Fruit fly (Drosophila melanogaster) whole organism, embryonic: ENCODE results near the gene Tango5.
A peak's percentile ranks its signal among the peaks of the same experiment; 100 is the strongest.

Experiments
- CG10321 ChIP-seq: fragments of 200-800 bp; sonication (Bioruptor generic); IDR thresholded peaks from 2 replicates; pipeline ENCODE4 v1.3.6; 2022; ENCODE audit warnings: missing biosample characterization, missing genetic modification characterization
- CG11695 ChIP-seq: fragments of 200-800 bp; sonication (Bioruptor generic); IDR thresholded peaks from 3 replicates; pipeline ENCODE4 v1.3.6; 2022; ENCODE audit warnings: missing biosample characterization, missing genetic modification characterization
- CG12071 ChIP-seq: fragments of 200-800 bp; sonication (Bioruptor generic); optimal IDR thresholded peaks from 3 replicates; lab custom pipeline; 2018; ENCODE audit warnings: missing biosample characterization, mild to moderate bottlenecking, missing genetic modification characterization
- CG12236 ChIP-seq: fragments of 200-800 bp; sonication (Bioruptor generic); optimal IDR thresholded peaks from 2 replicates; lab custom pipeline; 2016; ENCODE audit warnings: missing biosample characterization, missing genetic modification characterization
- CG13624 ChIP-seq: fragments of 200-800 bp; sonication (Bioruptor generic); optimal IDR thresholded peaks from 2 replicates; lab custom pipeline; 2016; ENCODE audit warnings: missing biosample characterization, missing genetic modification characterization
- CG14050 ChIP-seq: fragments of 200-800 bp; sonication (Bioruptor generic); IDR thresholded peaks from 3 replicates; pipeline ENCODE4 v1.3.6; 2022; ENCODE audit warnings: missing biosample characterization, missing genetic modification characterization
- CG14441 ChIP-seq: fragments of 200-800 bp; sonication (Bioruptor generic); IDR thresholded peaks from 2 replicates; pipeline ENCODE4 v1.3.6; 2022; ENCODE audit warnings: missing biosample characterization, missing genetic modification characterization
- CG14965 ChIP-seq: fragments of 200-800 bp; sonication (Bioruptor generic); optimal IDR thresholded peaks from 2 replicates; lab custom pipeline; 2016; ENCODE audit warnings: missing biosample characterization, missing genetic modification characterization, borderline replicate concordance
- CG15011 ChIP-seq: fragments of 200-800 bp; sonication (Bioruptor generic); optimal IDR thresholded peaks from 3 replicates; lab custom pipeline; 2018; ENCODE audit warnings: missing biosample characterization, mild to moderate bottlenecking, missing genetic modification characterization
- CG17361 ChIP-seq: fragments of 200-800 bp; sonication (Bioruptor generic); IDR thresholded peaks from 3 replicates; pipeline ENCODE4 v1.3.6; 2022; ENCODE audit warnings: missing biosample characterization, missing genetic modification characterization
- CG17612 ChIP-seq: fragments of 200-800 bp; sonication (Bioruptor generic); IDR thresholded peaks from 2 replicates; pipeline ENCODE4 v1.3.6; 2022; ENCODE audit warnings: missing biosample characterization, missing genetic modification characterization
- CG18262 ChIP-seq: fragments of 200-800 bp; optimal IDR thresholded peaks from 3 replicates; lab custom pipeline; 2019; ENCODE audit warnings: missing biosample characterization, mild to moderate bottlenecking, missing genetic modification characterization, moderate library complexity
- CG1832 ChIP-seq: fragments of 200-800 bp; sonication (Bioruptor generic); optimal IDR thresholded peaks from 2 replicates; lab custom pipeline; 2017; ENCODE audit warnings: missing biosample characterization, mild to moderate bottlenecking, missing genetic modification characterization, inconsistent platforms
- CG2129 ChIP-seq: fragments of 200-800 bp; sonication (Bioruptor generic); IDR thresholded peaks from 2 replicates; pipeline ENCODE4 v1.3.6; 2022; ENCODE audit warnings: missing biosample characterization, missing genetic modification characterization; ENCODE audit not compliant: partially characterized antibody
- CG2678 ChIP-seq: fragments of 200-800 bp; sonication (Bioruptor generic); optimal IDR thresholded peaks from 3 replicates; lab custom pipeline; 2019; ENCODE audit warnings: missing biosample characterization, mild to moderate bottlenecking, missing genetic modification characterization, moderate library complexity
- CG5953 ChIP-seq: fragments of 200-800 bp; sonication (Bioruptor generic); IDR thresholded peaks from 2 replicates; pipeline ENCODE4 v1.3.6; 2022; ENCODE audit warnings: missing biosample characterization, missing genetic modification characterization
- CG6854 ChIP-seq: fragments of 200-800 bp; sonication (Bioruptor generic); optimal IDR thresholded peaks from 3 replicates; lab custom pipeline; 2017; ENCODE audit warnings: missing biosample characterization, mild to moderate bottlenecking, missing genetic modification characterization
- CG7839 ChIP-seq: fragments of 200-800 bp; sonication (Bioruptor generic); optimal IDR thresholded peaks from 3 replicates; lab custom pipeline; 2018; ENCODE audit warnings: missing biosample characterization, mild to moderate bottlenecking, missing genetic modification characterization, moderate library complexity
- CG8290 ChIP-seq, 3 experiments: fragments of 200-800 bp; sonication (Bioruptor generic); optimal IDR thresholded peaks; 2 replicates each; lab custom pipeline; 2016 to 2019; ENCODE audit warnings: missing biosample characterization in 3 of 3, missing genetic modification characterization in 3 of 3, mild to moderate bottlenecking in 2 of 3, moderate library complexity in 1 of 3
- CG8924 ChIP-seq: fragments of 200-800 bp; optimal IDR thresholded peaks from 3 replicates; lab custom pipeline; 2019; ENCODE audit warnings: missing biosample characterization, mild to moderate bottlenecking, missing genetic modification characterization, moderate library complexity
- Deaf1 ChIP-seq: fragments of 200-800 bp; optimal IDR thresholded peaks from 3 replicates; lab custom pipeline; 2019; ENCODE audit warnings: missing biosample characterization, mild to moderate bottlenecking, missing genetic modification characterization, moderate library complexity
- Dfd ChIP-seq, 2 experiments: fragments of >200 bp; optimal IDR thresholded peaks; 2 replicates each; lab custom pipeline; 2017; ENCODE audit warnings: missing biosample characterization in 2 of 2, missing genetic modification characterization in 2 of 2
- Dll ChIP-seq: fragments of 200-800 bp; sonication (Bioruptor generic); IDR thresholded peaks from 4 replicates; pipeline ENCODE4 v1.3.6; 2022; ENCODE audit warnings: missing biosample characterization, missing genetic modification characterization; ENCODE audit not compliant: partially characterized antibody
- Ets97D ChIP-seq: fragments of 200-800 bp; sonication (Bioruptor generic); optimal IDR thresholded peaks from 3 replicates; lab custom pipeline; 2016; ENCODE audit warnings: missing biosample characterization, missing genetic modification characterization
- Fer2 ChIP-seq: fragments of 200-800 bp; sonication (Bioruptor generic); optimal IDR thresholded peaks from 2 replicates; lab custom pipeline; 2018; ENCODE audit warnings: missing biosample characterization, mild to moderate bottlenecking, missing genetic modification characterization, moderate library complexity
- HLH3B ChIP-seq: fragments of 200-800 bp; sonication (Bioruptor generic); IDR thresholded peaks from 2 replicates; pipeline ENCODE4 v1.3.6; 2022; ENCODE audit warnings: missing biosample characterization, missing genetic modification characterization
- HmgZ ChIP-seq: fragments of 200-800 bp; sonication (Bioruptor generic); optimal IDR thresholded peaks from 2 replicates; lab custom pipeline; 2018; ENCODE audit warnings: missing biosample characterization, mild to moderate bottlenecking, missing genetic modification characterization
- Jarid2 ChIP-seq: fragments of 200-800 bp; sonication (Bioruptor generic); optimal IDR thresholded peaks from 3 replicates; lab custom pipeline; 2017; ENCODE audit warnings: mild to moderate bottlenecking, missing biosample characterization, missing genetic modification reagents, missing genetic modification characterization
- Nf-YB ChIP-seq: fragments of 200-800 bp; sonication (Bioruptor generic); optimal IDR thresholded peaks from 3 replicates; lab custom pipeline; 2019; ENCODE audit warnings: missing biosample characterization, mild to moderate bottlenecking, missing genetic modification characterization, moderate library complexity
- Oaz ChIP-seq: fragments of 200-800 bp; sonication (Bioruptor generic); IDR thresholded peaks from 2 replicates; pipeline ENCODE4 v1.3.6; 2022; ENCODE audit warnings: missing biosample characterization, missing genetic modification characterization
- Pdp1 ChIP-seq, 2 experiments: fragments of 200-800 bp; sonication (Bioruptor generic); optimal IDR thresholded peaks; 3 replicates each; lab custom pipeline; 2016; ENCODE audit warnings: missing biosample characterization in 2 of 2, missing genetic modification characterization in 2 of 2, mild to moderate bottlenecking in 1 of 2, moderate library complexity in 1 of 2
- Rfx ChIP-seq: fragments of 200-800 bp; sonication (Bioruptor generic); IDR thresholded peaks from 2 replicates; pipeline ENCODE4 v1.3.6; 2022; ENCODE audit warnings: missing biosample characterization, missing genetic modification characterization
- Side ChIP-seq: fragments of 200-800 bp; sonication (Bioruptor generic); optimal IDR thresholded peaks from 2 replicates; lab custom pipeline; 2016; ENCODE audit warnings: missing biosample characterization, missing genetic modification characterization
- ara ChIP-seq: fragments of 200-800 bp; sonication (Bioruptor generic); IDR thresholded peaks from 2 replicates; pipeline ENCODE4 v1.3.6; 2022; ENCODE audit warnings: missing biosample characterization, missing genetic modification characterization
- cg ChIP-seq: fragments of 200-800 bp; sonication (Bioruptor generic); optimal IDR thresholded peaks from 3 replicates; lab custom pipeline; 2019; ENCODE audit warnings: missing biosample characterization, mild to moderate bottlenecking, missing genetic modification characterization, moderate library complexity
- crp ChIP-seq, 2 experiments: fragments of 200-800 bp; sonication (Bioruptor generic); optimal IDR thresholded peaks; 2 replicates in 1 of 2; 3 replicates in 1 of 2; lab custom pipeline; 2017; ENCODE audit warnings: missing biosample characterization in 2 of 2, missing genetic modification characterization in 2 of 2, mild to moderate bottlenecking in 1 of 2, moderate library complexity in 1 of 2
- dysf ChIP-seq: fragments of 200-800 bp; sonication (Bioruptor generic); IDR thresholded peaks from 3 replicates; pipeline ENCODE4 v1.3.6; 2022; ENCODE audit warnings: missing biosample characterization, missing genetic modification characterization
- h ChIP-seq: fragments of >200 bp; optimal IDR thresholded peaks from 2 replicates; lab custom pipeline; 2017
- hbn ChIP-seq: fragments of 200-800 bp; sonication (Bioruptor generic); IDR thresholded peaks from 2 replicates; pipeline ENCODE4 v1.3.6; 2022; ENCODE audit warnings: missing biosample characterization, missing genetic modification characterization; ENCODE audit not compliant: partially characterized antibody
- hth ChIP-seq: fragments of >200 bp; optimal IDR thresholded peaks from 2 replicates; lab custom pipeline; 2017; ENCODE audit warnings: inconsistent platforms
- maf-S ChIP-seq: fragments of 200-800 bp; sonication (Bioruptor generic); optimal IDR thresholded peaks from 2 replicates; lab custom pipeline; 2016; ENCODE audit warnings: missing biosample characterization, missing genetic modification characterization
- nerfin-1 ChIP-seq: fragments of 200-800 bp; sonication (Bioruptor generic); optimal IDR thresholded peaks from 3 replicates; lab custom pipeline; 2019; ENCODE audit warnings: missing biosample characterization, mild to moderate bottlenecking, missing genetic modification characterization, moderate library complexity
- odd ChIP-seq: fragments of 200-800 bp; sonication (Bioruptor generic); optimal IDR thresholded peaks from 2 replicates; lab custom pipeline; 2017; ENCODE audit warnings: missing biosample characterization, mild to moderate bottlenecking, missing genetic modification characterization
- onecut ChIP-seq: fragments of 200-800 bp; sonication (Bioruptor generic); IDR thresholded peaks from 2 replicates; pipeline ENCODE4 v1.3.6; 2022; ENCODE audit warnings: missing biosample characterization, missing genetic modification characterization
- ro ChIP-seq: fragments of 200-800 bp; sonication (Bioruptor generic); IDR thresholded peaks from 2 replicates; pipeline ENCODE4 v1.3.6; 2022; ENCODE audit warnings: missing biosample characterization, missing genetic modification characterization
- sc ChIP-seq, 3 experiments: fragments of >200 bp in 2 of 3; fragments of 200-800 bp in 1 of 3; sonication (Bioruptor generic) in 1 of 3; optimal IDR thresholded peaks; 2 replicates in 2 of 3; 3 replicates in 1 of 3; lab custom pipeline; 2017; ENCODE audit warnings: mild to moderate bottlenecking in 1 of 3, missing biosample characterization in 1 of 3, missing genetic modification characterization in 1 of 3, missing genetic modification reagents in 1 of 3
- sob ChIP-seq: fragments of 200-800 bp; sonication (Bioruptor generic); IDR thresholded peaks from 2 replicates; pipeline ENCODE4 v1.3.6; 2022; ENCODE audit warnings: missing biosample characterization, missing genetic modification characterization
- twi ChIP-seq: fragments of 200-800 bp; optimal IDR thresholded peaks from 2 replicates; lab custom pipeline; 2019; ENCODE audit warnings: missing biosample characterization, mild to moderate bottlenecking, missing genetic modification characterization, moderate library complexity
- vvl ChIP-seq: fragments of 200-800 bp; sonication (Bioruptor generic); IDR thresholded peaks from 2 replicates; pipeline ENCODE4 v1.3.6; 2022; ENCODE audit warnings: missing biosample characterization, missing genetic modification characterization
- zf30C ChIP-seq: fragments of 200-800 bp; sonication (Bioruptor generic); optimal IDR thresholded peaks from 3 replicates; lab custom pipeline; 2018; ENCODE audit warnings: missing biosample characterization, mild to moderate bottlenecking, missing genetic modification characterization

Tango5 gene

dm6 chrX:10731801-10732200 is 32.4 kb downstream of the Tango5 start (continued):
- peak; percentile 81 for TF ChIP-seq CG18262
- no peak for TF ChIP-seq crp (GFP tag; optimal IDR thresholded peaks at IDR 0.05; lab: Kevin White, UChicago)
- no peak for TF ChIP-seq Dll (GFP tag; lab: Robert Waterston, UW)
- TF ChIP-seq HLH3B (GFP tag; lab: Robert Waterston, UW): peak; percentile 57
- no peak for TF ChIP-seq h
- TF ChIP-seq Deaf1: peak; percentile 36
- TF ChIP-seq CG12236 (GFP tag; lab: Kevin White, UChicago): no peak
- TF ChIP-seq CG8924 (tag; lab: Kevin White, UChicago): peak; percentile 80
- TF ChIP-seq dysf (GFP tag; lab: Robert Waterston, UW): peak; percentile 68; the same call in 2 of the 3 replicates
- TF ChIP-seq twi (tag; lab: Kevin White, UChicago): no peak
- 0 out of 2 replicates have a peak, but pooled peaks have one; percentile 13 for TF ChIP-seq sob (GFP tag; lab: Robert Waterston, UW)
- no peak for TF ChIP-seq CG12071
- peak; percentile 66; the same call in 2 of the 3 replicates for TF ChIP-seq CG17361 (GFP tag; lab: Robert Waterston, UW)
- peak; percentile 46 for TF ChIP-seq cg
- TF ChIP-seq sc (optimal IDR thresholded peaks at IDR 0.05; lab: Kevin White, UChicago): no peak
- peak; percentile 36 for TF ChIP-seq sc (GFP tag; optimal IDR thresholded peaks at IDR 0.05; lab: Kevin White, UChicago)
- TF ChIP-seq ro: no peak
- no peak for TF ChIP-seq Jarid2 (GFP tag; lab: Kevin White, UChicago)
- TF ChIP-seq hth (lab: Kevin White, UChicago): no peak
- peak; percentile 20 to 33 for TF ChIP-seq Pdp1 (GFP tag; optimal IDR thresholded peaks at IDR 0.05; lab: Kevin White, UChicago)
- no peak for TF ChIP-seq Oaz
- no peak for TF ChIP-seq CG10321
- TF ChIP-seq CG7839: peak; percentile 74
- peak; percentile 68 for TF ChIP-seq CG11695
- no peak for TF ChIP-seq CG17612 (GFP tag; lab: Robert Waterston, UW)
- TF ChIP-seq vvl (GFP tag; lab: Robert Waterston, UW): peak; percentile 75; the same call in 1 of the 2 replicates
- peak; percentile 16 for TF ChIP-seq maf-S (GFP tag; lab: Kevin White, UChicago)
- no peak for TF ChIP-seq ara (GFP tag; lab: Robert Waterston, UW)
- TF ChIP-seq CG14965 (GFP tag; lab: Kevin White, UChicago): no peak
- TF ChIP-seq CG13624 (GFP tag; lab: Kevin White, UChicago): peak; percentile 34
- TF ChIP-seq CG5953 (GFP tag; lab: Robert Waterston, UW): no peak
- peak; percentile 16 for TF ChIP-seq Fer2 (tag; lab: Kevin White, UChicago)
- TF ChIP-seq Rfx: no peak
- no peak for TF ChIP-seq zf30C (GFP tag; lab: Kevin White, UChicago)
- TF ChIP-seq Nf-YB: peak; percentile 55
- TF ChIP-seq CG2129 (GFP tag; lab: Robert Waterston, UW): no peak
- peak; percentile 39 for TF ChIP-seq CG6854 (GFP tag; lab: Kevin White, UChicago)
- TF ChIP-seq HmgZ: peak; percentile 26
- TF ChIP-seq Ets97D (GFP tag; lab: Kevin White, UChicago): no peak
- TF ChIP-seq hbn: no peak
- no peak for TF ChIP-seq CG1832
- TF ChIP-seq CG2678 (tag; lab: Kevin White, UChicago): peak; percentile 84
- TF ChIP-seq nerfin-1 (tag; lab: Kevin White, UChicago): no peak
- TF ChIP-seq CG15011 (GFP tag; lab: Kevin White, UChicago): peak; percentile 50
- TF ChIP-seq odd: peak; percentile 29
- TF ChIP-seq Dfd (GFP tag; optimal IDR thresholded peaks at IDR 0.05; lab: Kevin White, UChicago): no peak
- no peak for TF ChIP-seq CG14441 (GFP tag; lab: Robert Waterston, UW)
- peak; percentile 24; the same call in 1 of the 3 replicates for TF ChIP-seq CG14050
- peak; percentile 18 for TF ChIP-seq Side (GFP tag; lab: Kevin White, UChicago)
- TF ChIP-seq onecut (GFP tag; lab: Robert Waterston, UW): peak; percentile 29; the same call in 1 of the 2 replicates
- no peak for TF ChIP-seq CG8290 (GFP tag; optimal IDR thresholded peaks at IDR 0.05; lab: Kevin White, UChicago)
- TF ChIP-seq CG8290 (tag; optimal IDR thresholded peaks at IDR 0.05; lab: Kevin White, UChicago): no peak
